Worm (Caenorhabditis elegans) whole organism, L3 larva: Measurements from ENCODE around the gene C08E8.3.

Experiments used
- R02D3.7 ChIP-seq: fragments of 150-350 bp; optimal IDR thresholded peaks from 2 replicates; lab custom pipeline; 2014; ENCODE audit warnings: missing biosample characterization, missing genetic modification characterization
- ZK546.5 ChIP-seq: sonication (generic microtip); optimal IDR thresholded peaks from 2 replicates; lab custom pipeline; 2017; ENCODE audit warnings: missing biosample characterization, missing genetic modification characterization
- aly-2 ChIP-seq: fragments of 150-350 bp; optimal IDR thresholded peaks from 2 replicates; lab custom pipeline; 2014; ENCODE audit warnings: missing biosample characterization, missing genetic modification characterization
- ama-1 ChIP-seq: fragments of 150-350 bp; optimal IDR thresholded peaks from 2 replicates; lab custom pipeline; 2018
- ceh-16 ChIP-seq: sonication (generic microtip); optimal IDR thresholded peaks from 2 replicates; lab custom pipeline; 2017; ENCODE audit warnings: missing biosample characterization, missing genetic modification characterization
- ceh-28 ChIP-seq: fragments of 150-350 bp; optimal IDR thresholded peaks from 2 replicates; lab custom pipeline; 2014; ENCODE audit warnings: missing biosample characterization, missing genetic modification reagents, missing genetic modification characterization
- ceh-82 ChIP-seq: fragments of 150-350 bp; optimal IDR thresholded peaks from 2 replicates; lab custom pipeline; 2014; ENCODE audit warnings: missing biosample characterization, missing genetic modification characterization
- ceh-9 ChIP-seq: sonication (generic microtip); optimal IDR thresholded peaks from 2 replicates; lab custom pipeline; 2018; ENCODE audit warnings: missing biosample characterization, missing genetic modification characterization
- egl-27 ChIP-seq: sonication (generic microtip); optimal IDR thresholded peaks from 4 replicates; lab custom pipeline; 2017; ENCODE audit warnings: missing biosample characterization, missing genetic modification reagents, missing genetic modification characterization
- egl-5 ChIP-seq: fragments of 150-350 bp; optimal IDR thresholded peaks from 2 replicates; lab custom pipeline; 2017; ENCODE audit warnings: missing biosample characterization, missing genetic modification reagents, missing genetic modification characterization, inconsistent platforms
- elt-2 ChIP-seq: sonication (generic microtip); optimal IDR thresholded peaks from 2 replicates; lab custom pipeline; 2016; ENCODE audit warnings: missing genetic modification reagents, mild to moderate bottlenecking, missing genetic modification characterization, missing compliant biosample characterization
- eor-1 ChIP-seq, 2 experiments: fragments of 150-350 bp; optimal IDR thresholded peaks; 2 replicates each; lab custom pipeline; 2014 to 2018; ENCODE audit warnings: missing biosample characterization in 2 of 2, missing genetic modification characterization in 2 of 2
- fkh-2 ChIP-seq: fragments of 150-350 bp; optimal IDR thresholded peaks from 2 replicates; lab custom pipeline; 2014; ENCODE audit warnings: missing biosample characterization, missing genetic modification reagents, missing genetic modification characterization
- hmg-11 ChIP-seq: sonication (generic microtip); optimal IDR thresholded peaks from 2 replicates; lab custom pipeline; 2016; ENCODE audit warnings: missing genetic modification characterization, missing compliant biosample characterization
- lin-15B ChIP-seq: fragments of 150-350 bp; optimal IDR thresholded peaks from 2 replicates; lab custom pipeline; 2014; ENCODE audit warnings: missing biosample characterization, missing genetic modification characterization
- lsy-12 ChIP-seq: sonication (generic microtip); optimal IDR thresholded peaks from 2 replicates; lab custom pipeline; 2016; ENCODE audit warnings: mild to moderate bottlenecking, missing genetic modification characterization, missing compliant biosample characterization
- mdl-1 ChIP-seq: fragments of 150-350 bp; optimal IDR thresholded peaks from 2 replicates; lab custom pipeline; 2014; ENCODE audit warnings: missing biosample characterization, missing genetic modification characterization
- mml-1 ChIP-seq: fragments of 150-350 bp; sonication (generic microtip); optimal IDR thresholded peaks from 3 replicates; lab custom pipeline; 2014; ENCODE audit warnings: missing biosample characterization, missing genetic modification characterization
- nhr-12 ChIP-seq: fragments of 150-350 bp; optimal IDR thresholded peaks from 2 replicates; lab custom pipeline; 2014; ENCODE audit warnings: missing biosample characterization, missing genetic modification characterization
- nhr-237 ChIP-seq: fragments of 150-350 bp; optimal IDR thresholded peaks from 2 replicates; lab custom pipeline; 2014; ENCODE audit warnings: missing biosample characterization, missing genetic modification characterization
- nhr-25 ChIP-seq: sonication (generic microtip); optimal IDR thresholded peaks from 2 replicates; lab custom pipeline; 2017; ENCODE audit warnings: missing biosample characterization, missing genetic modification characterization
- nhr-28 ChIP-seq: fragments of 150-350 bp; optimal IDR thresholded peaks from 2 replicates; lab custom pipeline; 2014; ENCODE audit warnings: missing biosample characterization, missing genetic modification characterization
- nhr-43 ChIP-seq: sonication (generic microtip); optimal IDR thresholded peaks from 2 replicates; lab custom pipeline; 2016; ENCODE audit warnings: mild to moderate bottlenecking, missing genetic modification characterization, missing compliant biosample characterization; ENCODE audit not compliant: poor library complexity, severe bottlenecking
- nhr-67 ChIP-seq: fragments of 150-350 bp; optimal IDR thresholded peaks from 2 replicates; lab custom pipeline; 2014; ENCODE audit warnings: missing biosample characterization, missing genetic modification characterization
- nhr-76 ChIP-seq: fragments of 150-350 bp; sonication (generic microtip); optimal IDR thresholded peaks from 5 replicates; lab custom pipeline; 2014; ENCODE audit warnings: missing biosample characterization, missing genetic modification characterization
- nhr-77 ChIP-seq: fragments of 150-350 bp; optimal IDR thresholded peaks from 2 replicates; lab custom pipeline; 2014; ENCODE audit warnings: missing biosample characterization, missing genetic modification characterization
- pqm-1 ChIP-seq: fragments of 150-350 bp; optimal IDR thresholded peaks from 2 replicates; lab custom pipeline; 2017; ENCODE audit warnings: missing biosample characterization, missing genetic modification characterization, inconsistent platforms
- skn-1 ChIP-seq: fragments of 150-350 bp; optimal IDR thresholded peaks from 2 replicates; lab custom pipeline; 2014; ENCODE audit warnings: missing biosample characterization, missing genetic modification characterization
- snpc-4 ChIP-seq: fragments of 150-350 bp; optimal IDR thresholded peaks from 2 replicates; lab custom pipeline; 2014; ENCODE audit warnings: missing biosample characterization, missing genetic modification characterization
- tbx-2 ChIP-seq: sonication (generic microtip); optimal IDR thresholded peaks from 2 replicates; lab custom pipeline; 2016; ENCODE audit warnings: mild to moderate bottlenecking, missing genetic modification characterization, missing compliant biosample characterization
- unc-39 ChIP-seq: sonication (generic microtip); optimal IDR thresholded peaks from 4 replicates; lab custom pipeline; 2017; ENCODE audit warnings: missing biosample characterization, missing genetic modification characterization
- unc-62 ChIP-seq: fragments of 150-350 bp; sonication (generic microtip); optimal IDR thresholded peaks from 4 replicates; lab custom pipeline; 2014; ENCODE audit warnings: missing biosample characterization, missing genetic modification reagents, missing genetic modification characterization
- zag-1 ChIP-seq: fragments of 150-350 bp; optimal IDR thresholded peaks from 2 replicates; lab custom pipeline; 2014; ENCODE audit warnings: missing biosample characterization, missing genetic modification characterization
- ztf-11 ChIP-seq: fragments of 150-350 bp; optimal IDR thresholded peaks from 2 replicates; lab custom pipeline; 2014; ENCODE audit warnings: missing biosample characterization, missing genetic modification characterization
- ztf-4 ChIP-seq: fragments of 150-350 bp; optimal IDR thresholded peaks from 2 replicates; lab custom pipeline; 2014; ENCODE audit warnings: missing biosample characterization, missing genetic modification characterization

Gene C08E8.3

DNA sequence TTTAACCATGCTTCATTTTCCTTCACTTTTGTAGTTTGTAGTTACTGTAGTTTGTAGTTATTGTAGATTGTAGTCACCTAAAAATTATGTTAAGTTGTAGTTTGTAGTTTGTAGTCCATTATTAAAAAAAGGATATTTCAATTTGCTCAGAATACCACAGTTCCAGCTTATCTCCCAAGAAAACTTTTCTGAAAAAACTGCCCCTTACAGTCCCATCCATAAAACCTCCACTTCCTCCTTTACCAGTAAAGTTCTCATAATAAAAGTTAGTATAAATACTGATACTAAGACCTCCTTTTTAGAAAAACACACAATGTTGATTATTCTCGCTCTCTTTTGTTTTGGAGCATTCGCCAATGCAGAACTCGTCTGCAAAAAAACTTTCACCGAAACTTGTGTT lies 792 bp downstream of the C08E8.3 start, which contains the start of gene C08E8.11:
C08E8.11 (plus strand) TSS at position 301 of the 400 bp plus-strand sequence.
- no peak for TF ChIP-seq ceh-9 (tag; lab: Kevin White, UChicago)
- no peak for TF ChIP-seq ceh-16 (tag; lab: Kevin White, UChicago)
- no peak for TF ChIP-seq hmg-11 (tag; lab: Kevin White, UChicago)

DNA sequence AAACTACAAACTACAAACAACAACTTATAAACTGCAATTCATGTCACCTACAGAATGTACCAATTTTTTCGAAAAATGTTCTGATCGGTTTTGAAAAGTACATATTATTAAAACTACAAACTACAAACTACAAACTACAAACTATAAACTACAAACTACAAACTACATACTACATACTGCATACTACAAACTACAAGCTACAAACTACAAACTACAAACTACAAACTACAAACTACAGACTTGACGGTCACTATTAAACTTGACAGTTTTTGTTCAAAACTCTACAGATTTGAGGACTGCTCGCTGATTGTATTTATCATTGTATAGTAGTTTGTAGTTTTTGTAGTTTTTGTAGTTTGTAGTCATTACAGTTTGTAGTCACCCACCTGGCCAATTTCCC lies 4.4 kb downstream of the C08E8.3 start:
- TF ChIP-seq egl-27 (tag; lab: Kevin White, UChicago) (no peak), nhr-12 (tag; lab: Kevin White, UChicago) (no peak), ceh-28 (no peak), R02D3.7 (no peak), ztf-11 (tag; lab: Kevin White, UChicago) (no peak), nhr-77 (tag; lab: Kevin White, UChicago) (no peak), nhr-67 (no peak), zag-1 (tag; lab: Kevin White, UChicago) (no peak), eor-1 (tag; optimal IDR thresholded peaks at IDR 0.05; lab: Kevin White, UChicago) (no peak), ama-1 (lab: Kevin White, UChicago) (no peak), tbx-2 (tag; lab: Kevin White, UChicago) (no peak), mml-1 (tag; lab: Kevin White, UChicago) (no peak), nhr-237 (no peak), nhr-28 (tag; lab: Kevin White, UChicago) (no peak), ztf-4 (no peak)

ce11 chrV:18355742-18356141 lies 5.8 kb downstream of the C08E8.3 start, which contains the start of gene C08E8.2:
TSS of gene C08E8.2 (minus strand) at chrV:18355842.
- no peak for TF ChIP-seq snpc-4 (tag; lab: Kevin White, UChicago)
- TF ChIP-seq nhr-12 (tag; lab: Kevin White, UChicago), result no peak
- TF ChIP-seq ztf-4, result no peak
- no peak for TF ChIP-seq tbx-2 (tag; lab: Kevin White, UChicago)
- TF ChIP-seq ztf-11 (tag; lab: Kevin White, UChicago), result no peak
- TF ChIP-seq elt-2 (tag; lab: Kevin White, UChicago), result no peak
- TF ChIP-seq nhr-237, result no peak
- no peak for TF ChIP-seq skn-1 (tag; lab: Kevin White, UChicago)
- TF ChIP-seq aly-2 (tag; lab: Kevin White, UChicago), result no peak
- no peak for TF ChIP-seq mml-1 (tag; lab: Kevin White, UChicago)
- TF ChIP-seq lin-15B (tag; lab: Kevin White, UChicago), result no peak
- TF ChIP-seq nhr-25 (tag; lab: Kevin White, UChicago), result no peak
- no peak for TF ChIP-seq mdl-1
- TF ChIP-seq zag-1 (tag; lab: Kevin White, UChicago), result no peak
- no peak for TF ChIP-seq ceh-82

DNA sequence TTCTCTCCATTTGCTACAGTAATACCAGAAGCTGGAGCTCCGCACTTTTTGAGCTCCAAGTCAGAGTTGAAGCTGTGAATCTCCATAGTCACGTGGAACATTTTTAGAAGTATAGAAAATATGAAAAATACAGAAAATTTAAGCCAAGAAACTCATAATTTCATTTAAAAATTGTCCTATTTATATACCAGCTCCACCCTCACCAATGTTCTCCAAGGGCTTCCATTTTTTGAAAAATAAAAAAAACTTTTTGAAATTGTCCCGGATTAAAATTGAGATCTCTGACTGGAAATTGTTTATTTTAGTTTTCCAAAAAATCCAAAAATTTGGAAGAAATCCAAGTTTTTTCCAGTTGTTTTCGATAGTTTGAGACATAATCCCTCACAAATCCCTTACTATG lies 10.0 kb downstream of the C08E8.3 start, which contains the start of gene C08E8.5:
C08E8.5 (minus strand) TSS at position 101 of the 400 bp plus-strand sequence.
- TF ChIP-seq pqm-1, result no peak
- TF ChIP-seq lsy-12 (tag; lab: Kevin White, UChicago), result no peak
- no peak for TF ChIP-seq elt-2 (tag; lab: Kevin White, UChicago)
- TF ChIP-seq ceh-9 (tag; lab: Kevin White, UChicago), result no peak
- TF ChIP-seq nhr-43 (tag; lab: Kevin White, UChicago), result no peak
- TF ChIP-seq unc-62 (GFP tag; lab: Kevin White, UChicago), result no peak
- TF ChIP-seq zag-1 (tag; lab: Kevin White, UChicago), result no peak
- no peak for TF ChIP-seq egl-5 (tag; lab: Kevin White, UChicago)
- no peak for TF ChIP-seq nhr-76 (tag; lab: Kevin White, UChicago)
- no peak for TF ChIP-seq ceh-28
- no peak for TF ChIP-seq ZK546.5
- no peak for TF ChIP-seq unc-39 (tag; lab: Kevin White, UChicago)
- TF ChIP-seq, all 47 proteins: peak for 0

DNA sequence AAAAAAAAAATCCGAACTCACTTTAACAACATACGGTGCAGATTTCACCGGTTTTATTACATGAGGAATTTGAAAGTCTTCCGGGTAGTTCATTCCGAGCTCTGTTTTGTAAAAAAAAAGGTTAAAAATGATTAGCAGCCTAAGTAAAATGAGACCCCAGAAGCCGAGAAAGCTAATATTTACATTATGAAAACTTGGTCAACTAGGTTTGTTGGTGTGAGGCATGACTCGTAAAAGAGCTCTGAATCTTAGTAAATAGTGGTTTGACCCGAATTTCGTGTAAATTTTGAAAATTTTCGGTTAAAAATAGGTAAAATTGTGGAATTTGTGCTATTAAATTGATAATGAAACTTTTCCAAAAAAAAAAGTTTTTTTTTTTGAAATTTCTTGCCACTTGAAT lies 12.5 kb downstream of the C08E8.3 start, which contains the start of gene C08E8.1:
C08E8.1 (minus strand) TSS at position 101 of the 400 bp plus-strand sequence.
- TF ChIP-seq lsy-12 (tag; lab: Kevin White, UChicago) (no peak), fkh-2 (tag; lab: Kevin White, UChicago) (no peak), nhr-28 (tag; lab: Kevin White, UChicago) (no peak)
